Fruit fly (Drosophila melanogaster) whole organism, embryonic: Measurements from ENCODE around the gene nAChRalpha3.

Source experiments
- Bgb ChIP-seq: fragments of 200-800 bp; sonication (Bioruptor generic); IDR thresholded peaks from 2 replicates; pipeline ENCODE4 v1.3.6; 2022; ENCODE audit warnings: missing biosample characterization, missing genetic modification characterization; ENCODE audit not compliant: partially characterized antibody
- CG10366 ChIP-seq: fragments of 200-800 bp; sonication (Bioruptor generic); IDR thresholded peaks from 2 replicates; pipeline ENCODE4 v1.3.6; 2022; ENCODE audit warnings: missing biosample characterization, missing genetic modification characterization
- CG10462 ChIP-seq: fragments of 200-800 bp; sonication (Bioruptor generic); optimal IDR thresholded peaks from 2 replicates; lab custom pipeline; 2016; ENCODE audit warnings: missing biosample characterization, missing genetic modification characterization
- CG12744 ChIP-seq: fragments of 200-800 bp; sonication (Bioruptor generic); optimal IDR thresholded peaks from 2 replicates; lab custom pipeline; 2016; ENCODE audit warnings: missing biosample characterization, missing genetic modification characterization
- CG12769 ChIP-seq: fragments of 200-800 bp; sonication (Bioruptor generic); optimal IDR thresholded peaks from 2 replicates; lab custom pipeline; 2019; ENCODE audit warnings: missing biosample characterization, mild to moderate bottlenecking, missing genetic modification characterization, moderate library complexity
- CG2678 ChIP-seq: fragments of 200-800 bp; sonication (Bioruptor generic); optimal IDR thresholded peaks from 3 replicates; lab custom pipeline; 2019; ENCODE audit warnings: missing biosample characterization, mild to moderate bottlenecking, missing genetic modification characterization, moderate library complexity
- CG32767 ChIP-seq: fragments of 200-800 bp; sonication (Bioruptor generic); IDR thresholded peaks from 2 replicates; pipeline ENCODE4 v1.3.6; 2022; ENCODE audit warnings: missing biosample characterization, missing genetic modification characterization
- CG4360 ChIP-seq: fragments of 200-800 bp; sonication (Bioruptor generic); IDR thresholded peaks from 2 replicates; pipeline ENCODE4 v1.3.6; 2022; ENCODE audit warnings: missing biosample characterization, missing genetic modification characterization
- CG4820 ChIP-seq: fragments of 200-800 bp; sonication (Bioruptor generic); optimal IDR thresholded peaks from 3 replicates; lab custom pipeline; 2016; ENCODE audit warnings: missing biosample characterization, missing genetic modification characterization
- CG6854 ChIP-seq: fragments of 200-800 bp; sonication (Bioruptor generic); optimal IDR thresholded peaks from 3 replicates; lab custom pipeline; 2017; ENCODE audit warnings: missing biosample characterization, mild to moderate bottlenecking, missing genetic modification characterization
- CG7987 ChIP-seq: fragments of 200-800 bp; sonication (Bioruptor generic); optimal IDR thresholded peaks from 2 replicates; lab custom pipeline; 2018; ENCODE audit warnings: missing biosample characterization, mild to moderate bottlenecking, missing genetic modification characterization, moderate library complexity
- CG8765 ChIP-seq: fragments of 200-800 bp; sonication (Bioruptor generic); IDR thresholded peaks from 2 replicates; pipeline ENCODE4 v1.3.6; 2022; ENCODE audit warnings: missing biosample characterization, missing genetic modification characterization
- Camta ChIP-seq: fragments of 200-800 bp; sonication (Bioruptor generic); optimal IDR thresholded peaks from 2 replicates; lab custom pipeline; 2016; ENCODE audit warnings: missing biosample characterization, missing genetic modification characterization
- D ChIP-seq, 2 experiments: fragments of 200-800 bp in 1 of 2; fragments of >200 bp in 1 of 2; sonication (Bioruptor generic) in 1 of 2; optimal IDR thresholded peaks; 2 replicates in 1 of 2; 3 replicates in 1 of 2; lab custom pipeline; 2017; ENCODE audit warnings: mild to moderate bottlenecking in 1 of 2, missing biosample characterization in 1 of 2, missing genetic modification characterization in 1 of 2, missing genetic modification reagents in 1 of 2
- D19B ChIP-seq: fragments of 200-800 bp; sonication (Bioruptor generic); optimal IDR thresholded peaks from 2 replicates; lab custom pipeline; 2017; ENCODE audit warnings: missing biosample characterization, mild to moderate bottlenecking, missing genetic modification characterization
- Eip74EF ChIP-seq, 2 experiments: fragments of 200-800 bp in 1 of 2; fragments of >200 bp in 1 of 2; sonication (Bioruptor generic) in 1 of 2; optimal IDR thresholded peaks; 2 replicates each; lab custom pipeline; 2017 to 2019; ENCODE audit warnings: missing biosample characterization in 2 of 2, missing genetic modification characterization in 2 of 2, mild to moderate bottlenecking in 1 of 2, moderate library complexity in 1 of 2
- H15 ChIP-seq: fragments of 200-800 bp; sonication (Bioruptor generic); IDR thresholded peaks from 3 replicates; pipeline ENCODE4 v1.3.6; 2022; ENCODE audit warnings: missing biosample characterization, missing genetic modification characterization
- HLH3B ChIP-seq: fragments of 200-800 bp; sonication (Bioruptor generic); IDR thresholded peaks from 2 replicates; pipeline ENCODE4 v1.3.6; 2022; ENCODE audit warnings: missing biosample characterization, missing genetic modification characterization
- HLH4C ChIP-seq: fragments of 200-800 bp; sonication (Bioruptor generic); IDR thresholded peaks from 3 replicates; pipeline ENCODE4 v1.3.6; 2022; ENCODE audit warnings: missing biosample characterization, missing genetic modification characterization; ENCODE audit not compliant: partially characterized antibody
- Hr78 ChIP-seq, 2 experiments: fragments of 200-800 bp in 1 of 2; fragments of >200 bp in 1 of 2; sonication (Bioruptor generic) in 1 of 2; optimal IDR thresholded peaks; 2 replicates each; lab custom pipeline; 2017 to 2019; ENCODE audit warnings: missing biosample characterization in 2 of 2, missing genetic modification characterization in 2 of 2, mild to moderate bottlenecking in 1 of 2, moderate library complexity in 1 of 2
- Med ChIP-seq: fragments of 200-800 bp; sonication (Bioruptor generic); peaks from one replicate; lab custom pipeline; 2016; ENCODE audit warnings: missing biosample characterization, missing genetic modification characterization, mild to moderate bottlenecking, inconsistent platforms, moderate library complexity
- NC2β ChIP-seq: fragments of 200-800 bp; sonication (Bioruptor generic); optimal IDR thresholded peaks from 2 replicates; lab custom pipeline; 2016; ENCODE audit warnings: missing biosample characterization, missing genetic modification characterization
- Pdp1 ChIP-seq, 2 experiments: fragments of 200-800 bp; sonication (Bioruptor generic); optimal IDR thresholded peaks; 3 replicates each; lab custom pipeline; 2016; ENCODE audit warnings: missing biosample characterization in 2 of 2, missing genetic modification characterization in 2 of 2, mild to moderate bottlenecking in 1 of 2, moderate library complexity in 1 of 2
- Rfx ChIP-seq: fragments of 200-800 bp; sonication (Bioruptor generic); IDR thresholded peaks from 2 replicates; pipeline ENCODE4 v1.3.6; 2022; ENCODE audit warnings: missing biosample characterization, missing genetic modification characterization
- Stat92E ChIP-seq, 3 experiments: fragments of >200 bp in 2 of 3; fragments of 200-800 bp in 1 of 3; sonication (Bioruptor generic) in 1 of 3; optimal IDR thresholded peaks; 2 replicates each; lab custom pipeline; 2017 to 2019; ENCODE audit warnings: missing biosample characterization in 3 of 3, missing genetic modification characterization in 3 of 3, mild to moderate bottlenecking in 1 of 3, moderate library complexity in 1 of 3
- YL-1 ChIP-seq: fragments of 200-800 bp; sonication (Bioruptor generic); optimal IDR thresholded peaks from 3 replicates; lab custom pipeline; 2017; ENCODE audit warnings: missing biosample characterization, mild to moderate bottlenecking, missing genetic modification characterization
- abd-A ChIP-seq: fragments of 200-800 bp; sonication (Bioruptor generic); optimal IDR thresholded peaks from 3 replicates; lab custom pipeline; 2019; ENCODE audit warnings: missing biosample characterization, mild to moderate bottlenecking, missing genetic modification characterization, moderate library complexity
- chinmo ChIP-seq: fragments of 200-800 bp; sonication (Bioruptor generic); IDR thresholded peaks from 4 replicates; pipeline ENCODE4 v1.3.6; 2022; ENCODE audit warnings: missing biosample characterization, missing genetic modification characterization; ENCODE audit not compliant: partially characterized antibody
- ewg ChIP-seq: fragments of 200-800 bp; sonication (Bioruptor generic); optimal IDR thresholded peaks from 3 replicates; lab custom pipeline; 2017; ENCODE audit warnings: mild to moderate bottlenecking, missing biosample characterization, missing genetic modification reagents, missing genetic modification characterization
- exex ChIP-seq: fragments of 200-800 bp; sonication (Bioruptor generic); optimal IDR thresholded peaks from 4 replicates; lab custom pipeline; 2018; ENCODE audit warnings: missing biosample characterization, mild to moderate bottlenecking, missing genetic modification characterization, moderate library complexity
- gcm ChIP-seq: fragments of 200-800 bp; sonication (Bioruptor generic); optimal IDR thresholded peaks from 2 replicates; lab custom pipeline; 2019; ENCODE audit warnings: missing biosample characterization, mild to moderate bottlenecking, missing genetic modification characterization, moderate library complexity
- hkb ChIP-seq, 2 experiments: fragments of 200-800 bp in 1 of 2; fragments of >200 bp in 1 of 2; sonication (Bioruptor generic) in 1 of 2; IDR thresholded peaks in 1 of 2; optimal IDR thresholded peaks in 1 of 2; 2 replicates each; pipeline versions ENCODE4 v1.3.6 to Lab custom; 2017 to 2022; ENCODE audit warnings: missing biosample characterization in 1 of 2, missing genetic modification characterization in 1 of 2
- insv ChIP-seq, 2 experiments: fragments of 200-800 bp; sonication (Bioruptor generic); optimal IDR thresholded peaks; 3 replicates each; lab custom pipeline; 2016 to 2018; ENCODE audit warnings: missing biosample characterization in 2 of 2, missing genetic modification characterization in 2 of 2
- kni ChIP-seq: fragments of 200-800 bp; sonication (Bioruptor generic); optimal IDR thresholded peaks from 3 replicates; lab custom pipeline; 2017; ENCODE audit warnings: mild to moderate bottlenecking, missing biosample characterization, missing genetic modification reagents, missing genetic modification characterization
- nom ChIP-seq: fragments of 200-800 bp; sonication (Bioruptor generic); optimal IDR thresholded peaks from 2 replicates; lab custom pipeline; 2017; ENCODE audit warnings: missing biosample characterization, missing genetic modification characterization, mild to moderate bottlenecking, moderate library complexity, missing genetic modification reagents
- ranshi ChIP-seq: fragments of 200-800 bp; sonication (Bioruptor generic); IDR thresholded peaks from 2 replicates; pipeline ENCODE4 v1.3.6; 2022; ENCODE audit warnings: missing biosample characterization, missing genetic modification characterization
- sens ChIP-seq: fragments of 200-800 bp; sonication (Bioruptor generic); peaks from one replicate; lab custom pipeline; 2016; ENCODE audit warnings: missing biosample characterization, missing genetic modification characterization
- sug ChIP-seq: fragments of 200-800 bp; optimal IDR thresholded peaks from 2 replicates; lab custom pipeline; 2019; ENCODE audit warnings: missing biosample characterization, mild to moderate bottlenecking, missing genetic modification characterization, moderate library complexity
- unpg ChIP-seq: fragments of 200-800 bp; sonication (Bioruptor generic); optimal IDR thresholded peaks from 3 replicates; lab custom pipeline; 2018; ENCODE audit warnings: missing biosample characterization, mild to moderate bottlenecking, missing genetic modification characterization, moderate library complexity
- vfl ChIP-seq: fragments of 200-800 bp; sonication (Bioruptor generic); optimal IDR thresholded peaks from 2 replicates; lab custom pipeline; 2016; ENCODE audit warnings: missing biosample characterization, missing genetic modification characterization
- z ChIP-seq: fragments of 200-800 bp; sonication (Bioruptor generic); IDR thresholded peaks from 3 replicates; pipeline ENCODE4 v1.3.6; 2022; ENCODE audit warnings: missing biosample characterization, missing genetic modification characterization
- zen ChIP-seq: fragments of 200-800 bp; sonication (Bioruptor generic); optimal IDR thresholded peaks from 3 replicates; lab custom pipeline; 2018; ENCODE audit warnings: missing biosample characterization, mild to moderate bottlenecking, missing genetic modification characterization, moderate library complexity

The nAChRalpha3 gene

DNA sequence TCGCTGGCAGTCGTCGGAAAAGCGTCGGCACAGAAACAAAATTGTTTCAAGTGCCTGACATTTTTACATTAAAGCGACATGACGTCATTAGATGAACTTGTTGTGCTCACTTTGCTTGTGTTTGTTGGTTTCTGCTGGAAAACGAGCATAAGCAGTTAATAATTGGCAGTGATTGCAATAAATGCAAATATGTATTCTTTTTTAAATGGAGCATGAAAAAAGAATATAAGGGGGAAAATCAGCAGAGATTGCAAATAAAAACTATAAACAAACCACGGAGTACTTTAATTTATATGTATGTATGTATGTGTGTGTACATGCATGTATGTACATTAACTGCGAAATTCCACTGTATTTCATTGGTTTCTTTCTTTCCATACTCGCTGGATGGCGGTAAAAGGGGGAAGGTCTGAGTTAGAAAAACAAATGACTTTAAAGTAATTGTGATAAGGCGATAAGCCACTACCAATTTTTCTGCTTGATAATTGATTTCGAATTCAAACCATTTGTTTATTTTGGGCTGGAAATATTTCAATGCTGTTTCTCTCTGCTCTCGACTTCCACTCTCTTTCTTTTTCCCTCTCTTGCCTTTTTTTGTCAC, 46.6 kb upstream of the nAChRalpha3 start (continued):
- TF ChIP-seq CG10366 (GFP tag; lab: Robert Waterston, UW) = no peak
- no peak for TF ChIP-seq CG12769
- TF ChIP-seq Rfx (GFP tag; lab: Robert Waterston, UW) = 0 out of 2 replicates have a peak, but pooled peaks have one; percentile 10
- TF ChIP-seq exex = peak; percentile 87

DNA sequence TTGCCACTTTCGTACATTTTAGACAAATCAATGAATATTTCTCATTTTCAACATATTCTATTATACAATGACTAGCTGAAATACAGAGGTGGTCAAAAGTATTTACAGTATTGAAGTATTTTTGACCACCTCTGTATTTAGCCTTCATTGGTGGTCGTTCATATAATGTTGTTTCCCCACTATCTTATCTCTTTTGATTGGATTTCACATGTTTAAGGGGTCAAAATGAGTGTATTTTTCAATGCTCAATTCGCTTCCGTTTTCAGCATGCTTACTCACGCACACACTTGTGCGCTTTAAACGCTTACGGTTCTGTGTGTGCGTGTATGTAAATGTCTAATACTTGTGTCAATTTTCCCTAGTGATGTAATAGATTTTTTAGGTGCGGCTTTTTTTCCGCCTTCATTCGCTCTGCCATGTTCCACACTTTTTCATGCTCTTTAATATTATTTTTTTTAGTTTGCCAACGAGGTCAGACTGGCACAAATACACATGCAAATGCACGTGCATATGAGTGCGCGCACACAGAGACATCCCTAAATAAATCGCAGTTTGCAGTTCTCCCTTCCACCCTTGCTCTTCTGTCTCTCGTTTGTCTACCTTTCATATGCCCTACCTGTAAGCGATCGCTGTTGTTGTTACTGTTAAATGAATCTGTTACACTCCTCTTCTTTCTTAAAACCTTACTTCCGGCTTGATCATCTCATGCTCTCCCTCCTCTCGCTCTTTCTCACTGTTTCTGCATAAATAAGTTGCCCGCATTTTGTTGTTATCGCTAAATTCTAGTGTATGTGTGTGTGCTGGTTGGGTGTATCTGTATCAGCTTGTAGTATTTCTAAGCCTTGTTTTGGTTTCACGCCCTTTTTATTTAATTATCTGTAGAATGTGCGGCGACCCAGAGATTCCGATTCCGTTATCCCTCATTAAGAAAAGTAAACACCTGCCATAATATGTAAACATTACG, 45.5 kb upstream of the nAChRalpha3 start:
- TF ChIP-seq sens (peak; percentile 6), gcm (GFP tag; lab: Kevin White, UChicago) (peak; percentile 70), sug (peak; percentile 94), YL-1 (GFP tag; lab: Kevin White, UChicago) (no peak), CG2678 (tag; lab: Kevin White, UChicago) (peak; percentile 23), exex (peak; percentile 41), zen (tag; lab: Kevin White, UChicago) (peak; percentile 25), H15 (GFP tag; lab: Robert Waterston, UW) (no peak), Hr78 (GFP tag; optimal IDR thresholded peaks at IDR 0.05; lab: Kevin White, UChicago) (peak in 1 of 2 experiments; percentile 56), NC2β (GFP tag; lab: Kevin White, UChicago) (no peak), ranshi (no peak), Med (GFP tag; lab: Kevin White, UChicago) (peak; percentile 52), Camta (no peak), insv (GFP tag; optimal IDR thresholded peaks at IDR 0.05; lab: Kevin White, UChicago) (no peak), Bgb (GFP tag; lab: Robert Waterston, UW) (no peak), CG12769 (peak; percentile 23), CG7987 (GFP tag; lab: Kevin White, UChicago) (peak; percentile 26), CG32767 (GFP tag; lab: Robert Waterston, UW) (0 out of 2 replicates have a peak, but pooled peaks have one; percentile 11), CG4360 (GFP tag; lab: Robert Waterston, UW) (peak; percentile 71), CG12744 (no peak), HLH4C (no peak), kni (GFP tag; lab: Kevin White, UChicago) (peak; percentile 73), Stat92E (GFP tag; optimal IDR thresholded peaks at IDR 0.05; lab: Kevin White, UChicago) (peak in 1 of 3 experiments; percentile 2), ewg (GFP tag; lab: Kevin White, UChicago) (no peak), CG4820 (GFP tag; lab: Kevin White, UChicago) (no peak), abd-A (peak; percentile 23), hkb (optimal IDR thresholded peaks at IDR 0.05; lab: Kevin White, UChicago) (no peak), hkb (GFP tag; IDR thresholded peaks at IDR 0.05; lab: Robert Waterston, UW) (peak; percentile 7; the same call in 1 of the 2 replicates), D19B (no peak), unpg (GFP tag; lab: Kevin White, UChicago) (no peak), CG8765 (0 out of 2 replicates have a peak, but pooled peaks have one; percentile 7), nom (peak; percentile 22), HLH3B (GFP tag; lab: Robert Waterston, UW) (no peak), Eip74EF (GFP tag; optimal IDR thresholded peaks at IDR 0.05; lab: Kevin White, UChicago) (peak in 1 of 2 experiments; percentile 76), CG6854 (peak; percentile 9), CG10462 (GFP tag; lab: Kevin White, UChicago) (no peak), z (GFP tag; lab: Robert Waterston, UW) (0 out of 3 replicates have a peak, but pooled peaks have one; percentile 34), chinmo (peak; percentile 92), D (optimal IDR thresholded peaks at IDR 0.05; lab: Kevin White, UChicago) (peak; percentile 44), D (GFP tag; optimal IDR thresholded peaks at IDR 0.05; lab: Kevin White, UChicago) (no peak), vfl (GFP tag; lab: Kevin White, UChicago) (no peak), Pdp1 (GFP tag; optimal IDR thresholded peaks at IDR 0.05; lab: Kevin White, UChicago) (peak in 1 of 2 experiments; percentile 96)
